Worm (Caenorhabditis elegans) whole organism, L1 larva: ENCODE results near the gene spl-3.

Experiments used
- C16A3.4 ChIP-seq: fragments of 150-350 bp; optimal IDR thresholded peaks from 2 replicates; lab custom pipeline; 2014; ENCODE audit warnings: missing biosample characterization, missing genetic modification characterization
- Y116A8C.19 ChIP-seq: sonication (generic microtip); optimal IDR thresholded peaks from 2 replicates; lab custom pipeline; 2016; ENCODE audit warnings: missing compliant biosample characterization, missing genetic modification characterization, borderline replicate concordance
- aly-2 ChIP-seq: fragments of 150-350 bp; optimal IDR thresholded peaks from 2 replicates; lab custom pipeline; 2014; ENCODE audit warnings: missing biosample characterization, missing genetic modification characterization
- ama-1 ChIP-seq: fragments of 150-350 bp; optimal IDR thresholded peaks from 2 replicates; lab custom pipeline; 2014
- blmp-1 ChIP-seq: fragments of 150-350 bp; optimal IDR thresholded peaks from 2 replicates; lab custom pipeline; 2014; ENCODE audit warnings: missing biosample characterization, missing genetic modification characterization
- ceh-63 ChIP-seq: fragments of 200-800 bp; sonication (Bioruptor generic); optimal IDR thresholded peaks from 2 replicates; lab custom pipeline; 2018; ENCODE audit warnings: mild to moderate bottlenecking, missing genetic modification characterization, missing compliant biosample characterization
- ceh-82 ChIP-seq, 3 experiments: fragments of 150-350 bp in 1 of 3; sonication (generic microtip) in 2 of 3; optimal IDR thresholded peaks; 2 replicates each; lab custom pipeline; 2014 to 2017; ENCODE audit warnings: missing biosample characterization in 3 of 3, missing genetic modification characterization in 3 of 3
- dpl-1 ChIP-seq, 3 experiments: fragments of 150-350 bp in 2 of 3; sonication (generic microtip) in 1 of 3; optimal IDR thresholded peaks; 2 replicates each; lab custom pipeline; 2014 to 2017; ENCODE audit warnings: missing biosample characterization in 3 of 3, missing genetic modification characterization in 3 of 3, missing genetic modification reagents in 3 of 3
- efl-1 ChIP-seq, 4 experiments: fragments of 150-350 bp; optimal IDR thresholded peaks in 3 of 4; peaks in 1 of 4; 1 replicate in 1 of 4; 2 replicates in 3 of 4; lab custom pipeline; 2014; ENCODE audit warnings: missing biosample characterization in 2 of 4, missing genetic modification characterization in 2 of 4, missing genetic modification reagents in 2 of 4
- efl-3 ChIP-seq: fragments of 200-800 bp; sonication (Bioruptor generic); optimal IDR thresholded peaks from 2 replicates; lab custom pipeline; 2018; ENCODE audit warnings: mild to moderate bottlenecking, missing genetic modification characterization, missing compliant biosample characterization
- egl-13 ChIP-seq: sonication (generic microtip); optimal IDR thresholded peaks from 2 replicates; lab custom pipeline; 2016; ENCODE audit warnings: missing genotype, missing genetic modification reagents, missing genetic modification characterization, missing compliant biosample characterization
- fos-1 ChIP-seq: fragments of 150-350 bp; optimal IDR thresholded peaks from 2 replicates; lab custom pipeline; 2014; ENCODE audit warnings: missing biosample characterization, missing genetic modification characterization
- hlh-4 ChIP-seq: sonication (generic microtip); optimal IDR thresholded peaks from 2 replicates; lab custom pipeline; 2016; ENCODE audit warnings: mild to moderate bottlenecking, missing genetic modification characterization, missing compliant biosample characterization
- hpl-2 ChIP-seq: fragments of 150-350 bp; optimal IDR thresholded peaks from 2 replicates; lab custom pipeline; 2014; ENCODE audit warnings: missing biosample characterization, missing genetic modification reagents, missing genetic modification characterization
- isw-1 ChIP-seq: fragments of 200-800 bp; sonication (Bioruptor generic); IDR thresholded peaks from 2 replicates; pipeline ENCODE4 v1.3.6; 2022; ENCODE audit warnings: missing genetic modification characterization, missing compliant biosample characterization
- jun-1 ChIP-seq: fragments of 150-350 bp; optimal IDR thresholded peaks from 2 replicates; lab custom pipeline; 2014; ENCODE audit warnings: missing biosample characterization, missing genetic modification reagents, missing genetic modification characterization
- lin-15B ChIP-seq: fragments of 150-350 bp; sonication (generic microtip); optimal IDR thresholded peaks from 3 replicates; lab custom pipeline; 2014; ENCODE audit warnings: missing biosample characterization, missing genetic modification characterization
- lir-3 ChIP-seq: sonication (generic microtip); optimal IDR thresholded peaks from 2 replicates; lab custom pipeline; 2016; ENCODE audit warnings: mild to moderate bottlenecking, missing genetic modification characterization, moderate library complexity, missing compliant biosample characterization; ENCODE audit not compliant: poor library complexity
- lsy-2 ChIP-seq, 2 experiments: fragments of 150-350 bp; optimal IDR thresholded peaks; 2 replicates each; lab custom pipeline; 2014; ENCODE audit warnings: missing biosample characterization in 2 of 2, missing genetic modification characterization in 2 of 2
- nhr-11 ChIP-seq: fragments of 150-350 bp; optimal IDR thresholded peaks from 2 replicates; lab custom pipeline; 2014; ENCODE audit warnings: missing biosample characterization, missing genetic modification characterization
- nhr-12 ChIP-seq: sonication (generic microtip); optimal IDR thresholded peaks from 2 replicates; lab custom pipeline; 2017; ENCODE audit warnings: missing biosample characterization, missing genetic modification characterization
- nhr-237 ChIP-seq: fragments of 150-350 bp; optimal IDR thresholded peaks from 2 replicates; lab custom pipeline; 2014; ENCODE audit warnings: missing biosample characterization, missing genetic modification characterization
- nhr-47 ChIP-seq: sonication (generic microtip); optimal IDR thresholded peaks from 2 replicates; lab custom pipeline; 2016; ENCODE audit warnings: mild to moderate bottlenecking, missing genetic modification characterization, moderate library complexity, missing compliant biosample characterization
- nhr-77 ChIP-seq: fragments of 150-350 bp; optimal IDR thresholded peaks from 2 replicates; lab custom pipeline; 2014; ENCODE audit warnings: missing biosample characterization, missing genetic modification characterization
- nhr-84 ChIP-seq: sonication (generic microtip); optimal IDR thresholded peaks from 2 replicates; lab custom pipeline; 2017; ENCODE audit warnings: missing biosample characterization, missing genetic modification characterization
- nhr-90 ChIP-seq: sonication (generic microtip); optimal IDR thresholded peaks from 2 replicates; lab custom pipeline; 2016; ENCODE audit warnings: mild to moderate bottlenecking, missing genetic modification characterization, missing compliant biosample characterization; ENCODE audit not compliant: poor library complexity
- skn-1 ChIP-seq: fragments of 150-350 bp; optimal IDR thresholded peaks from 2 replicates; lab custom pipeline; 2014; ENCODE audit warnings: missing biosample characterization, missing genetic modification characterization
- sox-4 ChIP-seq: sonication (generic microtip); optimal IDR thresholded peaks from 2 replicates; lab custom pipeline; 2016; ENCODE audit warnings: missing genetic modification characterization, missing compliant biosample characterization
- tbx-2 ChIP-seq: sonication (generic microtip); optimal IDR thresholded peaks from 2 replicates; lab custom pipeline; 2016; ENCODE audit warnings: missing genetic modification characterization, missing compliant biosample characterization
- tlp-1 ChIP-seq: fragments of 150-350 bp; optimal IDR thresholded peaks from 2 replicates; lab custom pipeline; 2014; ENCODE audit warnings: missing biosample characterization, missing genetic modification characterization
- unc-62 ChIP-seq: fragments of 150-350 bp; optimal IDR thresholded peaks from 2 replicates; lab custom pipeline; 2014; ENCODE audit warnings: missing biosample characterization, missing genetic modification reagents, missing genetic modification characterization
- unc-98 ChIP-seq: fragments of 200-800 bp; sonication (Bioruptor generic); IDR thresholded peaks from 2 replicates; pipeline ENCODE4 v1.3.6; 2022; ENCODE audit warnings: missing genetic modification characterization, missing compliant biosample characterization
- vab-15 ChIP-seq: sonication (generic microtip); optimal IDR thresholded peaks from 2 replicates; lab custom pipeline; 2017; ENCODE audit warnings: missing genotype, mild to moderate bottlenecking, missing genetic modification characterization, missing compliant biosample characterization
- zip-4 ChIP-seq: fragments of 200-800 bp; sonication (Bioruptor generic); optimal IDR thresholded peaks from 2 replicates; lab custom pipeline; 2018; ENCODE audit warnings: mild to moderate bottlenecking, missing genetic modification characterization, moderate library complexity, missing compliant biosample characterization

Gene spl-3

ce11 chrIV:1213192-1213591 is 20.3 kb downstream of the spl-3 start (continued):
- TF ChIP-seq lsy-2 (tag; optimal IDR thresholded peaks at IDR 0.05; lab: Kevin White, UChicago) (peak in 1 of 2 experiments; percentile 18), dpl-1 (GFP tag; optimal IDR thresholded peaks at IDR 0.05; lab: Kevin White, UChicago) (peak in 1 of 3 experiments; percentile 20), nhr-47 (tag; lab: Kevin White, UChicago) (peak; percentile 4), nhr-12 (tag; lab: Kevin White, UChicago) (no peak), nhr-90 (tag; lab: Kevin White, UChicago) (no peak)

ce11 chrIV:1215536-1215935 is 22.7 kb downstream of the spl-3 start:
- TF ChIP-seq ceh-63 (GFP tag; lab: Kevin White, UChicago) (no peak), hlh-4 (no peak), nhr-77 (tag; lab: Kevin White, UChicago) (no peak), efl-1 (optimal IDR thresholded peaks at IDR 0.05; lab: Kevin White, UChicago) (no peak), efl-1 (GFP tag; optimal IDR thresholded peaks at IDR 0.05 in 1 of 2; lab: Kevin White, UChicago) (peak in 1 of 2 experiments; percentile 54)

DNA sequence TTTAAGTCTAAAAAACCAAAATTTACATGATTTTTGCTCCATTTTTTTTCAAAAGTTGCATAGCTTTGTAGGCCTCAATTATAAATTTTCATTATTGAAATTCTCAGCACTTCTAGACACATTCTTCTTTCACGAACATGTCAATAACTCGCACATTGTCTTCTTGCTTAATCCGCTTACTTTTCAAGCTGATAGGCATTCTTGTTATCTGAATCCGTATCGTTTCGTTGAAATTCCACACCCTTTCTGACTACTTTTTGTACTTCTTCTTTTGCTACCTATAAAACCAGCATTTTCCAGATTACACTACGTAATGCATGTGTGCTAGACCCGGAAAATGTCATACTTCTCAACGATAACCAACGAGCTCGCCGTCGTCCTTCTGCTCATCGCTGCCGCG is 23.4 kb downstream of the spl-3 start, which contains the start of gene W09G12.9:
Gene W09G12.9 (plus strand): TSS at position 301 of the 400 bp plus-strand sequence.
- TF ChIP-seq nhr-237 (tag; lab: Kevin White, UChicago), result no peak
- no peak for TF ChIP-seq tbx-2 (tag; lab: Kevin White, UChicago)
- TF ChIP-seq unc-62 (GFP tag; lab: Kevin White, UChicago), result no peak
- no peak for TF ChIP-seq lin-15B (tag; lab: Kevin White, UChicago)

- TF ChIP-seq efl-3, result no peak
- TF ChIP-seq tlp-1 (tag; lab: Kevin White, UChicago), result no peak
- no peak for TF ChIP-seq aly-2 (tag; lab: Kevin White, UChicago)
- no peak for TF ChIP-seq C16A3.4 (tag; lab: Kevin White, UChicago)
- TF ChIP-seq ceh-82 (tag; optimal IDR thresholded peaks at IDR 0.05; lab: Kevin White, UChicago), result no peak
- TF ChIP-seq unc-98, result no peak
- no peak for TF ChIP-seq hpl-2
- TF ChIP-seq blmp-1 (tag; lab: Kevin White, UChicago), result peak; percentile 45
- no peak for TF ChIP-seq fos-1
- peak; percentile 4 for TF ChIP-seq jun-1 (tag; lab: Kevin White, UChicago)
- TF ChIP-seq efl-1 (optimal IDR thresholded peaks at IDR 0.05; lab: Kevin White, UChicago), result peak in 1 of 2 experiments; percentile 18
- no peak for TF ChIP-seq efl-1 (GFP tag; optimal IDR thresholded peaks at IDR 0.05 in 1 of 2; lab: Kevin White, UChicago)
- TF ChIP-seq skn-1 (tag; lab: Kevin White, UChicago), result no peak
Measured at ce11 chrIV:1221167-1221566, 28.3 kb downstream of the spl-3 start, which contains the start of gene W09G12.10. Gene W09G12.10, minus strand, starts transcription at chrIV:1221287.

ce11 chrIV:1224781-1225180 is 31.9 kb downstream of the spl-3 start:
- TF ChIP-seq nhr-11 (tag; lab: Kevin White, UChicago) (no peak), nhr-84 (no peak), blmp-1 (tag; lab: Kevin White, UChicago) (peak; percentile 94), efl-3 (no peak)

- no peak for TF ChIP-seq blmp-1 (tag; lab: Kevin White, UChicago)
- no peak for TF ChIP-seq vab-15 (tag; lab: Kevin White, UChicago)
- TF ChIP-seq isw-1 (GFP tag; lab: Robert Waterston, UW), result no peak
- no peak for TF ChIP-seq sox-4 (tag; lab: Kevin White, UChicago)
- no peak for TF ChIP-seq Y116A8C.19 (tag; lab: Kevin White, UChicago)
- TF ChIP-seq egl-13 (tag; lab: Kevin White, UChicago), result no peak
- TF ChIP-seq ama-1, result no peak
- no peak for TF ChIP-seq lir-3 (tag; lab: Kevin White, UChicago)
- no peak for TF ChIP-seq zip-4 (GFP tag; lab: Kevin White, UChicago)
Measured at ce11 chrIV:1225596-1226232, 32.8 kb downstream of the spl-3 start, which contains the start of gene W09G12.8. Gene W09G12.8, plus strand, starts transcription at chrIV:1226182.
